Worm (Caenorhabditis elegans): ENCODE data around the gene F35D2.1.

ce11 chrII:7616141-7616540 is 40.4 kb downstream of the F35D2.1 start, which contains the start of gene cdc-42:
- TF ChIP-seq nhr-77 (tag; optimal IDR thresholded peaks at IDR 0.05) (no peak), ztf-1 (GFP tag; conservative IDR thresholded peaks at IDR 0.05) (no peak), aly-2 (tag; optimal IDR thresholded peaks at IDR 0.05) (no peak)

All from whole organism, L2 larva.